Fruit fly (Drosophila melanogaster) whole organism, larva: Measurements from ENCODE around the gene M1BP.
A peak's percentile ranks its signal among the peaks of the same experiment; 100 is the strongest.

Experiments
- noc ChIP-seq: fragments of 200-800 bp; sonication (Bioruptor generic); optimal IDR thresholded peaks from 3 replicates; lab custom pipeline; 2019; ENCODE audit warnings: missing biosample characterization, mild to moderate bottlenecking, missing genetic modification characterization, moderate library complexity

Gene M1BP

DNA sequence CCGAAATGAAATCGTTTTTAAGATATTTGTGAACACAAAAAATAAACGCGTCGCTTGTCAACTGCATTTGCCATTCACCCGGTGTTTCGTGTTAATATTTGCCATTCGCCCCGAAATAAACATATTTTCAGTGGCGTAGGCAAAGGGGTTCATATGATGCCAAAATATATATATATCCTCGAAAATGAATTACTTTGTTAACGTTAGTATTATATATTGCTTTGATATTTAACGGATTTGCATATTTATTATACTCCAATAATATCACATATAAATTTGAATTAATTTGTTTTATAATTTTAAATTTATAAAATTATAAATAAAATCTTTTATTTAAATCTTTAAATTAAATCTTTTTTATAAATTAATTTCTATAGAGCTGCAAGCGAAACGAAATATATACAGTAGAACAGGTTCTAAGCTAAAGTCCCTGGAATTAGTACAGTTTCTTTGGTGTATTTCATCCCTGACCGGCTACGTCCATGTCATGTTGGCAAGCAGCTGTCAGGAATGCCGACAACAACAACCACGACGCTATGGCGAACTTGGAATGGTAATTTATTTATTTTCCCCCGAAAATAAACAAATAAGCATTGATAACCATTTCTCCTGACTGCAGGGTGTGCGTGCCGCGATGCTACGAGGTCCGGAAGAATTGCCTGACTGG lies at the start of gene M1BP, which contains the start of gene CG8202:
Gene M1BP (minus strand): TSS at position 102 of the 667 bp plus-strand sequence.
Gene CG8202 (plus strand): TSS at position 495 of the 667 bp plus-strand sequence.
- peak; percentile 93 for TF ChIP-seq noc (tag; lab: Kevin White, UChicago)

DNA sequence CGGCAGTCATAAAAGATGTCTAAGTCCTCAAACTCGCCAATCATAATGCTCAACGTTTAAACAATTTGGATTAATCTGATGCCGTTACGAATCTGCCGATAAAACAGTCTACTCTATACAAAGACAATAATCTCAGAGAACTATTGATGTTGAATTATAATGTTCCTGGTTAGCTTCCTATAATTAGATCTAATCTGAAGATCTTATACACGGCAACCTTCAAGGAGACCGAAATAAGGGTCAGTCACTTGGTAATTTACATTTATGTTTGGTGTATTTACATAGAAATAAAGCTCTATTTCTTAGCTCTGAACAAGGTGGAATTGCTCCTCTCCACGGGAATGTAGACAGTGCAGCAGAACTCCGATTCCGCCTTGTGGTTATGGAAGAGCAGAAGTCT lies 49.2 kb upstream of the M1BP start, which contains the start of gene CG33189:
Gene CG33189 (minus strand): TSS at position 101 of the 400 bp plus-strand sequence.
- no peak for TF ChIP-seq noc (tag; lab: Kevin White, UChicago)

DNA sequence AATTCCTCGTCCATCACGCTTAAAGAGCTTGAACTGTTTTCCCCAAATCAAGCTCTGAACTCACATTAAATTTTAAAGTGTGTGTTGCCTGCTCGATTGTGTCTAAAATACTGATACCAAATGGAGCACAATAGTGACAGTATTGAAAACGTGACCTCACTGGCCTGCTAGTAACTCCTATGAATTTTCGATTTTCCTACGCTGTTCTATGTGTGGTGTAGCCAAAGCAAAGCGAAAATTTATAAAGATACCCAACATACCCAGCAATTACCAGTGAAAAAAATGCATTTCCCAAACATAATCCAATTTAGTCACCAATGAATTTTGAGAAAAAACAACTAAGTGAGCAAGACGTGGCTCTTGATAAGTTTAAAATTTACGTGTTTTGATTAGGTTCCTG lies 48.3 kb upstream of the M1BP start, which contains the start of gene CG33191:
Gene CG33191 (minus strand): TSS at position 101 of the 400 bp plus-strand sequence.
- TF ChIP-seq noc (tag; lab: Kevin White, UChicago), result no peak

DNA sequence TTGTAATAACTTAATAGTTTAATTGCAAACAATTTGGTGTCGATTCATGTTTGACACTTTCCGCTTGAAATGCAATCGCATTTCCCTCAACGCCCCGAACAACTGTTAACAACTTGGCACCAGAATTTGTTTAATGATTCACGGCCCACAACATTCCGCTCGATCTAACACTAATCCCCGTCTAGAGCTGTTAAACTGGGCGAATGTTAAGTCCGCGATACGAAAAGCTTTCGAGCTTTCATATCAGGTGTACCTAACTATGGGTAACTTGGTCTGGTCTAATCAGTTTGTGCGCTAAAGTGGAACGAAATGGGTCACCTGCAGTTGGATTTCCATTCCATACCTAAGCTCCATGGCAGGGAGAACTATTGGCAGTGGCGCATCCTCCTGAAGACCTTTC lies 41.6 kb upstream of the M1BP start, which contains the start of gene CG34301:
Gene CG34301 (plus strand): TSS at position 301 of the 400 bp plus-strand sequence.
- TF ChIP-seq noc (tag; lab: Kevin White, UChicago), result no peak

DNA sequence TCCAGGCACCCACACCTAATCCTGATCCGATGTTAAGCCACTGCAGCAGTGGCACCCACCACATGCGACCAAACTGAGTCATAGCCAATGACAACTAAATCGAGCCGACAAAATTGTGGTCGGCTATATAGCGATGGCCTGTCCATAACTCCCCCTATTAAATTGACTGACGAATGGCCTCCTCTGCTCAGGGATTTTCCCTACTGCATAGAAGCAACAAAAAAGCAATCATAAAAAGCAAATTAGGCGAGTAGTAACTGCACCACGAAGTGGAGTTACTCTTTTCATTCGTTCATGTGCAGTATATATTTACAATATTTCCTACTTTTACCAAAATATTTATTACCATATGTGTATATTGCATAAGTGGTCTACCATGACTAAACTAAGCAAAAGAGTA lies 41.1 kb upstream of the M1BP start, which contains the start of gene CG13318:
Gene CG13318 (minus strand): TSS at position 101 of the 400 bp plus-strand sequence.
- TF ChIP-seq noc (tag; lab: Kevin White, UChicago), result no peak

DNA sequence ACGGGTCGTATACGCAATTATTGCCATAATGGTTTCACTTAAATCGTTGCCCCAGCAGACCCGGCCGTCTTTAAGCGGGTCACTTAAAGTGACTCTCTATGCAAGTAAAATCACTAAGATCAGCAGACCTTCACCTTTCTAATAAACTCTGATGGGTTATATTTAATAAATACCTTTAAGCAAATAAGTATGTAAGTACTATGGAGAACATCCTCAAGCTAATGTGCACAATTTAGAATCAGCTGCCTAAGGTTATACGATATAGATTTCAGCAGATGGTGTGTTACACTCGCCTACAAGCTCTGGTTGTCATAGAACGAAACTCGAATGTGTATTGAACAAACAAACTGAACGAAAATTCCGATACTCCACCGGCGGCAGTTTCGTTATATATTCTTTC lies 37.6 kb upstream of the M1BP start, which contains the start of gene CG8236:
Gene CG8236 (plus strand): TSS at position 301 of the 400 bp plus-strand sequence.
- no peak for TF ChIP-seq noc (tag; lab: Kevin White, UChicago)

DNA sequence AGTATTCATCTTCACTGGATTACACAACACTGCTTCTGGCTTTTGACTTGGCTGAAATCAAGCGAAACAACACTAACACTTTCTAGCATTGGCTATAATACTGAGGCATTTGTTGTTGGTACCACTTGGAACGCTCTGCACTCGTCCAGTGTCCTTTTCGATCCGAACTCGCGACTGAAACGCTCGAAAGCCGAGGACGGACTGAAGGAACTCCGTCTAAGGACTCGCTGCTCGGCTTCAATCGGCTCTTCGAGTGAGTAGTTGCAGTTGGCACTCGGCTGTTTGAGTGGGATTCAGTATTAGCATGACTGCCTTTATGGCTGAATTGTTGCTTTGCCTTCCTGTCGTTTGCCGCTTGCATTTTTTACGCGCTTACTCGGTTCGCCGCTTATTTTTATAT lies 36.5 kb upstream of the M1BP start, which contains the start of the genes CG34135 and CG11768:
Gene CG34135 (minus strand): TSS at position 194 of the 400 bp plus-strand sequence.
Gene CG11768 (minus strand): TSS at position 203 of the 400 bp plus-strand sequence.
- no peak for TF ChIP-seq noc (tag; lab: Kevin White, UChicago)

DNA sequence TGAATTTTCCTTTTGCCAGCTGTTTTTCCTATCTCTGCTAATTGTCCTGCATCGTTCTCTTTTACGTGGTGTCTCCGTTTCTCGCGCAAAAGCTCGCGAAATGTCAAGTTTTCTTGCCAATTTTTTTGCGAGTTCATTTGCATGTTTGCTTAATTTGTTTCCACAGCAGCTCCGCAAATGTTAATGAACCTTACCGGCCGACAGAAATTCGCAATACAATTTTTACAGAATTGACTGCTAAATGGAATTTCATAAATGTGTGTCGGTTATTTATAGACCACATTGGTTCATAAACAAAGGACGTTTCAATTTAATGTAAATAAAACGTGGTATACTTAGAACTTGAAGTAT lies 17.3 kb upstream of the M1BP start:
- no peak for TF ChIP-seq noc (tag; lab: Kevin White, UChicago)

DNA sequence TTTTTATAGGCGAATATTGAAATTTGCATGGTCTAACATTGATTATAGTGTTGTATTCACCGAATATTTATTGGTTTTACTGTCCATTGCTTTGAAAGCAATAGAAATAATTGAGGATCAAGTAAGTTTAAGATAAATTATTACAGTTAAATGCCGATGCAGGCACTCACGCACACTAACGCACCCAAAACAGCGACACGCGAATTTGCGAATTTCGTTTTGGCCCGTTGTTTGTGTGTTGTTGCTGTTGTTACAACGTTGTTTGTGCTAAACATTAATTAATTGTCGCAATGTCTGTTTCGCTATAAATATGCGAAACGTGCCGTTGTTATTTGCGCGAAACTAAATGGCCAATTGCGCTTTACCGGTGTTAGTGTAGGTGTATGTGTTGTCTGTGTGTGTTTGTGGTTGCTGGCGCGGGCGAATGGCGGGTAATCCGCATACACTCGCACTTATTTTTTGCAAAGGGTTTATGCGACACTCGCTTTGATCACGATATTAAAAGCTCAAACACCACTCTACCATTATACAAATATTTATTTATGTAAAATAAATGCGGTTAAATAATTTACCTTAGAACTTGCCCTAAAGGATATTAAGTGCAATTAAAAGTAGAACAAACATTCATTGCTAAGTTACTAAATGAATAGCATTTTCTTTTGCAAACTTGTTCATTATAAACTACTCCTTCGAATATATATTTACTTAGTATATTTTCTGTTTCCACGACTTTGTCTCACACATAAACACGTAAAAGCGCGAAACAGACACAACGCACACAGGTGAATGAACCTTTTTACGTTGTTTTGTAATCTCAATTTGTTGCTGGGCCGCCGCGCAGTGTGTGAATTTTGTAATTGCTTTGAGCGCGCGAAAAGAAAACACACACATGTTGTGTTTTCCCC lies 16.6 kb upstream of the M1BP start:
- peak; percentile 83 for TF ChIP-seq noc (tag; lab: Kevin White, UChicago)

DNA sequence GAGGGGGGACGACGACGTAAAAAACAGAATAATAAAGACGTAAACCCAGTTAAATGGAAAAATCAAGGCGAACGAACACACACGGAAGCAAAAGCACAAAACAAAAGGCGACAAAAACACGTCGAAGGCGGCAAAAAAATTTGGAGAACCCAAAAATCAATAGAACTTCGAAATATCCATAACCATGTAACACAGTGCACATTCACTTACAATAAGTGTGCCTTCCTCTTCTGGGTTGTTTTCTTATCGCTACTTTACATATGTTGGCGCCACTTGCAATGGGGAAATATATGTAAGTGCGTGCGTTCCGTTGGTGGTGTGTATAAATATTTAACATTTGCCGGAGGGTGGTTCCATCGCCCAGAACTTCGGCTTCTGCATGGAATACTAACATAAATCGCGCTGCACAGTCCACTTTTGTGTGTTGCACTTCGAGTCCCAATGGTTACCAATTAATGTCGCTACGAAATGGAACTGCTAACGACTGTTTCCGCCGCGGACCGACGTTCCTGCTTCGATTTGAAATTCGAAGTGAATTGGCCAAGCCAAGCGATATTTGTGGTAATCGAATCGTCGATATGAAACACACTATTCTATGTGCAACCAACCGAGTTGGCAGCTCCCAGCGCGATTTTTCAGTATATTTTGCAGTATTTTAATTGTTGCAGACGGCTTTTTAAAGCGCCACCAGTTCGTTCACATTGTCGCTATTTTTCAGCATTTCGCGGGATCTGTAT lies 15.8 kb upstream of the M1BP start, which contains the start of the genes CG9801 and Nasp:
Gene CG9801 (minus strand): TSS at position 542 of the 737 bp plus-strand sequence.
Gene Nasp (plus strand): TSS at position 665 of the 737 bp plus-strand sequence.
- TF ChIP-seq noc (tag; lab: Kevin White, UChicago), result no peak

DNA sequence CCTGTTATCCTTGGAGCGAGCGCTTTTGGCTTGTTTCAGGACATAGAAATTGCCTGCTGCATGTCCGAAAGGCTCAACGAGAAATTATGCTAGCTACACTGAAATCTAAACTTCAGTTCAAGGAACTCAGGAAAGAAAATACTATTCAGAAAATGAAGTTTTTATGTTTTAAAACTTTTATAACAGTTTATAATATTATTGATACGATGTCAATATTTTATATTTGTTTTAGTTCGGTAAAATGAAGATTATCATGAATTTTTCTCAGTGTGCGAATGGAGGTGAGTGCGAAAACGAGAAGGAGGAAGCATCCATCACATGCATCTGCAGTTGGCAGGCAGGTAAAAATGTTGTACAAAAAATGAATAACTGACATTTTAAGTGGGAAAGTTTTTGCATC lies 14.9 kb upstream of the M1BP start:
- TF ChIP-seq noc (tag; lab: Kevin White, UChicago), result no peak

DNA sequence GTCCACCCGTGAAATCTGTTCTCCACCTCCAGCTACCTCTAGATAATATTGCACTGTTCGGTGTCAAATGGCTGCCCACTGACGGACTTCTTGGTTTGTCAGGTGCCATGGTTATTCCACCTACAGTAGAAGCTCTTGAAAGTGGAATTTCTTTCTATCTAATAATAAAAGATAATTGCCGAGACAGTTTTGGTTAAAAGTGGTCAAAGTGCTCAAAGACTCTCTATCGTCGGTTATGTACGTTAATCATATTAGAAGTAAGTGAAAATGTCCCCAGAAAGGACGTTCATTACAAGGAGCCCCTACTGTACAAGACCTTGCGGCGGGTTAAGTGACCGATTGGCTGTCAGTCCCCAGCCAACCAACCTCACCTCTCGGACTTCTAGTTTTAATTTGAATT lies 12.7 kb upstream of the M1BP start:
- peak; percentile 51 for TF ChIP-seq noc (tag; lab: Kevin White, UChicago)

DNA sequence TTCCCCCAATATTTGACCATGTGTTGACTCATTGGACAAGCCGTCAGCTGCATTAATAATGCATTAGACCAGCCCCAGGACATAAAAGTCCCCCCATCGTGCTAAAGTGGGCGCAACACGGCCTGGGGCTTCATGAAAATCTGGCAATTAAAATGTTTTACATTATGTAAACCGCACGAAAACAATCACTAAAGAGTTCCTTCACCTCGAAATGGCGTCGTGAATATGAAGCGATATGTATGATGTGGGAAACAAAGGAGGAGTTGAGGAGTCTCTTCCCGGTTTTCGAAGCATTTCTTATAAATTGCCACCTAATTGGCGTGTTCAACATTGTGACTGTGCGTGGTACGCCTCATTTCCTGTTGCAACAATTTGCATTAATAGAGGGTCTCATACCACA lies 11.2 kb upstream of the M1BP start:
- no peak for TF ChIP-seq noc (tag; lab: Kevin White, UChicago)

DNA sequence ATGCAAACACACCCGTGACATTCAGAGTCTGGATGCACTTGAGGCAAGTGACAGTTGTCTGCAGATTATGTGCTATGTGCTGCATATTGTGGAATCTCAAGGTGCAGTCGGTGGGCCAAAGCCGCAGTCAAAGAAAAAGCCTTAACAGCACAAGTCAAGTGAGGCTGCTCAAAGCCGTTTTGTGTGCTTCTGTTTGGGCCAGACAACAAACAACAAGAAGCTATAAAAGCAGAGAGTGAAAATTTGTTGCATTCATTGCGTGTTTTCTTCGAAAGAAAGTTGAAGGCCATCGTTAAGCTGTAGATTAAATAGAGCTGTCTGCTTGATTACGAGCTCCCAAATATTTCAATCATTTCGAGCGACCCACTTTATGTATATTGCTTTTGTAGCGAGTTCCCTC lies 10.4 kb upstream of the M1BP start:
- no peak for TF ChIP-seq noc (tag; lab: Kevin White, UChicago)

DNA sequence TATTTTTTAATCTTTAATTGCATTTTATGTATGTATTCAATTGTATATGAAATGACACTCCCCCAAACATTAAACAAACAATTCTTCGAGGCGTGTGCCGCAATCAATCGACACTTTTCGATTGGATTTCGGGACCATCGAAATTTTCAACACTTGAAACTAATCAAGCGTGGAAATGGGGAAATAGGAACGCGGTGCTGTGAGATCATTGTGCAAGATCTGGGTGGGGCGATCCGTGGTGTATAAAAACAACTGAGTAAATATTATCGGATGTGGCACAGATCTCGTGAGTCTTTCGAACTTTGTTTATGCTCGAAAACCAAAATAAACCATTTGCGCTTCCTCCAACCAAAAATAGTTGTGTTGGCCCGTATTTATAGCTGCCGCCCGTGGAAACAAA lies 9.8 kb upstream of the M1BP start:
- no peak for TF ChIP-seq noc (tag; lab: Kevin White, UChicago)
